Worm (Caenorhabditis elegans): ENCODE measurements around the gene pals-26.

DNA sequence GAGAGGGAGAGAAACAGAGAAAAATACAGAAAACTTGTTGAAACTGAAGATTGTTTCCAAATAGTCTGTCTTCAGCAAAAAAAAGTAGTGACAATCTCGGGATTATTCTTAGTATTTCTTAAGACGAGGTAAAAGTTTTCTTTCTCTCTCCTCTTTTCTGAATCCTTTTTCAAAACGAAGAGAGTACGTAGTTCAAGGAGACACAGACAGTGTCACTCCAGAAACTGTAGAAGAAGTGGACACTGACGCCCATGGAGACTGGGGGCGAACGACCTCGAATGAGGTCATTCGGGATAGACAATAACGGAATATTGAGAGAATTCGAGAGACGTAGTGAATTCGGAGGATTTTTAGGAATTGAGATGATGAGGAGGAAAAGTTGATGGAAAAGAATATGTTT is 44.0 kb upstream of the pals-26 start, which contains the start of gene gly-6:
- TF ChIP-seq flt-1 (GFP tag; IDR thresholded peaks at IDR 0.05) (no peak), ref-1 (GFP tag; conservative IDR thresholded peaks at IDR 0.05) (no peak), klf-2 (GFP tag; conservative IDR thresholded peaks at IDR 0.05) (no peak), med-1 (GFP tag; optimal IDR thresholded peaks at IDR 0.05; ENCODE audit: insufficient read depth) (no peak), ztf-29 (GFP tag; IDR thresholded peaks at IDR 0.05) (no peak), ztf-23 (GFP tag; IDR thresholded peaks at IDR 0.05) (no peak), tab-1 (GFP tag; IDR thresholded peaks at IDR 0.05) (no peak), cog-1 (tag; optimal IDR thresholded peaks at IDR 0.05) (no peak), T22C8.4 (GFP tag; IDR thresholded peaks at IDR 0.05) (no peak)

Data from whole organism, midembryonic.